Worm (Caenorhabditis elegans): ENCODE measurements around the gene fbxb-88.
A peak's percentile ranks its signal among the peaks of the same experiment; 100 is the strongest.

fbxb-88 gene

ce11 chrII:4806726-4807125 is 21.0 kb downstream of the fbxb-88 start:
- TF ChIP-seq pha-2 (tag; optimal IDR thresholded peaks at IDR 0.05) (no peak), fkh-10 (GFP tag; optimal IDR thresholded peaks at IDR 0.05) (no peak), unc-55 (GFP tag; optimal IDR thresholded peaks at IDR 0.05) (no peak), ahr-1 (tag; optimal IDR thresholded peaks at IDR 0.05) (no peak), hlh-30 (tag; optimal IDR thresholded peaks at IDR 0.05; ENCODE audit: insufficient read depth) (no peak), ceh-48 (tag; optimal IDR thresholded peaks at IDR 0.05) (no peak), pqm-1 (tag; optimal IDR thresholded peaks at IDR 0.05) (no peak), mec-3 (tag; optimal IDR thresholded peaks at IDR 0.05; ENCODE audit: borderline replicate concordance) (no peak), ceh-31 (tag; optimal IDR thresholded peaks at IDR 0.05) (no peak), gmeb-2 (tag; optimal IDR thresholded peaks at IDR 0.05) (no peak), tbx-7 (tag; optimal IDR thresholded peaks at IDR 0.05) (no peak), syd-9 (tag; optimal IDR thresholded peaks at IDR 0.05) (no peak)

ce11 chrII:4806261-4806660 is 21.4 kb downstream of the fbxb-88 start:
- TF ChIP-seq C38D4.7 (GFP tag; optimal IDR thresholded peaks at IDR 0.05): no peak
- TF ChIP-seq lim-6 (tag; optimal IDR thresholded peaks at IDR 0.05): no peak
- TF ChIP-seq nfya-1 (tag; optimal IDR thresholded peaks at IDR 0.05): no peak
- no peak for TF ChIP-seq ceh-34 (tag; optimal IDR thresholded peaks at IDR 0.05)
- no peak for TF ChIP-seq elt-4 (tag; optimal IDR thresholded peaks at IDR 0.05)
- TF ChIP-seq ceh-2 (tag; optimal IDR thresholded peaks at IDR 0.05): no peak
- no peak for TF ChIP-seq pat-9 (tag; optimal IDR thresholded peaks at IDR 0.05)
- no peak for TF ChIP-seq unc-3 (GFP tag; conservative IDR thresholded peaks at IDR 0.05)
- no peak for TF ChIP-seq unc-3 (tag; optimal IDR thresholded peaks at IDR 0.05)
- TF ChIP-seq fkh-10 (GFP tag; optimal IDR thresholded peaks at IDR 0.05): no peak

- TF ChIP-seq unc-86 (tag; optimal IDR thresholded peaks at IDR 0.05) (no peak), unc-55 (GFP tag; optimal IDR thresholded peaks at IDR 0.05) (peak; percentile 61), dve-1 (tag; optimal IDR thresholded peaks at IDR 0.05) (no peak), rnt-1 (tag; optimal IDR thresholded peaks at IDR 0.05) (peak; percentile 52), unc-3 (GFP tag; conservative IDR thresholded peaks at IDR 0.05) (no peak), unc-3 (tag; optimal IDR thresholded peaks at IDR 0.05) (no peak), pha-4 (tag; optimal IDR thresholded peaks at IDR 0.05) (no peak)
Observed at ce11 chrII:4805799-4806198, 21.9 kb downstream of the fbxb-88 start.

- TF ChIP-seq ceh-6 (GFP tag; optimal IDR thresholded peaks at IDR 0.05) (no peak), elt-2 (tag; optimal IDR thresholded peaks at IDR 0.05) (peak; percentile 80)
Observed at ce11 chrII:4802917-4803316, 24.8 kb downstream of the fbxb-88 start.

- TF ChIP-seq dve-1 (tag; optimal IDR thresholded peaks at IDR 0.05) (no peak), ttx-3 (tag; optimal IDR thresholded peaks at IDR 0.05) (no peak), mec-3 (tag; optimal IDR thresholded peaks at IDR 0.05; ENCODE audit: borderline replicate concordance) (no peak), hlh-30 (tag; optimal IDR thresholded peaks at IDR 0.05; ENCODE audit: insufficient read depth) (no peak), gmeb-2 (tag; optimal IDR thresholded peaks at IDR 0.05) (no peak), madf-2 (tag; optimal IDR thresholded peaks at IDR 0.05) (no peak), lim-6 (tag; optimal IDR thresholded peaks at IDR 0.05) (no peak), K09A11.1 (tag; optimal IDR thresholded peaks at IDR 0.05; ENCODE audit: insufficient read depth) (no peak), F13H6.1 (tag; optimal IDR thresholded peaks at IDR 0.05) (no peak), odd-2 (tag; optimal IDR thresholded peaks at IDR 0.05) (no peak), ceh-9 (tag; optimal IDR thresholded peaks at IDR 0.05) (no peak), ceh-22 (tag; optimal IDR thresholded peaks at IDR 0.05) (no peak), fkh-10 (GFP tag; optimal IDR thresholded peaks at IDR 0.05) (no peak)
Observed at ce11 chrII:4800524-4800923, 27.2 kb downstream of the fbxb-88 start.

All from whole organism, late embryonic.